Fruit fly (Drosophila melanogaster): ENCODE measurements around the gene SF2.

Gene SF2

dm6 chr3R:16355393-16355943 is 13.7 kb upstream of the SF2 start (continued):
- 0 out of 2 replicates have a peak, but pooled peaks have one; percentile 22 for TF ChIP-seq bowl (GFP tag; IDR thresholded peaks at IDR 0.05)
- peak; percentile 66 for TF ChIP-seq caup (GFP tag; optimal IDR thresholded peaks at IDR 0.05; ENCODE audit: severe bottlenecking)
- no peak for TF ChIP-seq Doc3 (GFP tag; IDR thresholded peaks at IDR 0.05; ENCODE audit: partially characterized antibody)
- peak; percentile 74 for TF ChIP-seq CG13624 (GFP tag; optimal IDR thresholded peaks at IDR 0.05)
- TF ChIP-seq hth (optimal IDR thresholded peaks at IDR 0.05), result no peak
- TF ChIP-seq Taf1 (GFP tag; IDR thresholded peaks at IDR 0.05), result peak; percentile 67
- no peak for TF ChIP-seq CG7928 (GFP tag; optimal IDR thresholded peaks at IDR 0.05)
- no peak for TF ChIP-seq CG10431 (GFP tag; optimal IDR thresholded peaks at IDR 0.05)
- no peak for TF ChIP-seq CG10274 (GFP tag; optimal IDR thresholded peaks at IDR 0.05)
- TF ChIP-seq Sox102F (GFP tag; optimal IDR thresholded peaks at IDR 0.05), result peak; percentile 6
- peak; percentile 56 for TF ChIP-seq row (GFP tag; IDR thresholded peaks at IDR 0.05)
- TF ChIP-seq PHDP (tag; optimal IDR thresholded peaks at IDR 0.05), result peak; percentile 45
- no peak for TF ChIP-seq CG12744 (GFP tag; optimal IDR thresholded peaks at IDR 0.05)
- peak; percentile 64 for TF ChIP-seq CG7786 (GFP tag; optimal IDR thresholded peaks at IDR 0.05)
- TF ChIP-seq klu (GFP tag; IDR thresholded peaks at IDR 0.05), result 0 out of 2 replicates have a peak, but pooled peaks have one; percentile 41
- peak; percentile 5 for TF ChIP-seq ash1 (GFP tag; optimal IDR thresholded peaks at IDR 0.05)
- TF ChIP-seq CTCF (GFP tag; optimal IDR thresholded peaks at IDR 0.05), result no peak
- 0 out of 2 replicates have a peak, but pooled peaks have one; percentile 14 for TF ChIP-seq gsb (GFP tag; IDR thresholded peaks at IDR 0.05)
- TF ChIP-seq Dll (GFP tag; IDR thresholded peaks at IDR 0.05; ENCODE audit: partially characterized antibody), result no peak
- TF ChIP-seq CG9932 (GFP tag; IDR thresholded peaks at IDR 0.05), result peak; percentile 91
- no peak for TF ChIP-seq az2 (GFP tag; optimal IDR thresholded peaks at IDR 0.05)
- no peak for TF ChIP-seq CG2199 (GFP tag; IDR thresholded peaks at IDR 0.05)
- TF ChIP-seq unc-4 (GFP tag; IDR thresholded peaks at IDR 0.05; ENCODE audit: partially characterized antibody), result no peak
- no peak for TF ChIP-seq YL-1 (GFP tag; optimal IDR thresholded peaks at IDR 0.05)
- no peak for TF ChIP-seq CG2875 (GFP tag; optimal IDR thresholded peaks at IDR 0.05)
- TF ChIP-seq Xrp1 (GFP tag; IDR thresholded peaks at IDR 0.05), result 0 out of 2 replicates have a peak, but pooled peaks have one; percentile 21
- no peak for TF ChIP-seq prd (optimal IDR thresholded peaks at IDR 0.05)
- TF ChIP-seq prd (GFP tag; IDR thresholded peaks at IDR 0.05), result no peak
- no peak for TF ChIP-seq Dfd (GFP tag; optimal IDR thresholded peaks at IDR 0.05)
- TF ChIP-seq CG15073 (GFP tag; optimal IDR thresholded peaks at IDR 0.05), result no peak
- TF ChIP-seq pan (optimal IDR thresholded peaks at IDR 0.05), result no peak
- TF ChIP-seq pan (GFP tag; optimal IDR thresholded peaks at IDR 0.05 in 1 of 2, IDR thresholded peaks at IDR 0.05 in 1 of 2), result peak in 1 of 2 experiments; percentile 31
- peak; percentile 60 for TF ChIP-seq her (GFP tag; optimal IDR thresholded peaks at IDR 0.05)
- TF ChIP-seq CG10979 (tag; optimal IDR thresholded peaks at IDR 0.05), result no peak
- TF ChIP-seq Chrac-16 (GFP tag; optimal IDR thresholded peaks at IDR 0.05), result no peak
- TF ChIP-seq Mrtf (GFP tag; IDR thresholded peaks at IDR 0.05), result no peak; the same call in 2 of the 3 replicates
- peak; percentile 73 for TF ChIP-seq schlank (tag; optimal IDR thresholded peaks at IDR 0.05)
- no peak for TF ChIP-seq CG5245 (GFP tag; optimal IDR thresholded peaks at IDR 0.05)
- no peak for TF ChIP-seq CG1529 (GFP tag; optimal IDR thresholded peaks at IDR 0.05)
- no peak for TF ChIP-seq p53 (GFP tag; optimal IDR thresholded peaks at IDR 0.05)
- no peak for TF ChIP-seq CG1792 (GFP tag; optimal IDR thresholded peaks at IDR 0.05)
- no peak for TF ChIP-seq sens (GFP tag)
- peak; percentile 76 for TF ChIP-seq Meics (GFP tag; optimal IDR thresholded peaks at IDR 0.05)
- TF ChIP-seq Elba2 (GFP tag; optimal IDR thresholded peaks at IDR 0.05), result no peak
- no peak for TF ChIP-seq CG8089 (GFP tag; optimal IDR thresholded peaks at IDR 0.05)
- TF ChIP-seq lmd (GFP tag; IDR thresholded peaks at IDR 0.05), result peak; percentile 31; the same call in 1 of the 2 replicates
- TF ChIP-seq Bteb2 (GFP tag; optimal IDR thresholded peaks at IDR 0.05), result no peak
- no peak for TF ChIP-seq CG17612 (GFP tag; IDR thresholded peaks at IDR 0.05)
- TF ChIP-seq kay (GFP tag; optimal IDR thresholded peaks at IDR 0.05), result no peak
- TF ChIP-seq gcm2 (GFP tag; optimal IDR thresholded peaks at IDR 0.05), result no peak
- no peak for TF ChIP-seq Max (GFP tag; optimal IDR thresholded peaks at IDR 0.05)
- peak; percentile 83 for TF ChIP-seq CG10543 (GFP tag; optimal IDR thresholded peaks at IDR 0.05)
- no peak for TF ChIP-seq Mad (GFP tag; optimal IDR thresholded peaks at IDR 0.05)
